Worm (Caenorhabditis elegans) whole organism, L2 larva: ENCODE measurements around the gene C49C3.10.

Experiments
- C34F6.9 ChIP-seq: fragments of 150-350 bp; optimal IDR thresholded peaks from 2 replicates; lab custom pipeline; 2014; ENCODE audit warnings: missing biosample characterization, missing genetic modification characterization
- R02D3.7 ChIP-seq: fragments of 150-350 bp; optimal IDR thresholded peaks from 2 replicates; lab custom pipeline; 2014; ENCODE audit warnings: missing biosample characterization, missing genetic modification characterization
- Y55F3AM.14 ChIP-seq: fragments of 200-800 bp; sonication (Bioruptor generic); optimal IDR thresholded peaks from 2 replicates; lab custom pipeline; 2018; ENCODE audit warnings: mild to moderate bottlenecking, missing genetic modification characterization, missing compliant biosample characterization
- ZK546.5 ChIP-seq: sonication (generic microtip); optimal IDR thresholded peaks from 2 replicates; lab custom pipeline; 2017; ENCODE audit warnings: missing biosample characterization, missing genetic modification characterization
- alr-1 ChIP-seq: fragments of 150-350 bp; optimal IDR thresholded peaks from 2 replicates; lab custom pipeline; 2014; ENCODE audit warnings: missing biosample characterization, missing genetic modification characterization
- aly-2 ChIP-seq: fragments of 150-350 bp; optimal IDR thresholded peaks from 2 replicates; lab custom pipeline; 2014; ENCODE audit warnings: missing biosample characterization, missing genetic modification characterization
- ama-1 ChIP-seq: fragments of 150-350 bp; optimal IDR thresholded peaks from 2 replicates; lab custom pipeline; 2018; ENCODE audit warnings: inconsistent platforms
- blmp-1 ChIP-seq: sonication (generic microtip); optimal IDR thresholded peaks from 2 replicates; lab custom pipeline; 2017; ENCODE audit warnings: missing genetic modification characterization, mild to moderate bottlenecking, missing compliant biosample characterization, antibody characterized with exemption, moderate library complexity; ENCODE audit not compliant: insufficient read depth
- ceh-16 ChIP-seq: fragments of 150-350 bp; optimal IDR thresholded peaks from 2 replicates; lab custom pipeline; 2014; ENCODE audit warnings: missing biosample characterization, missing genetic modification characterization
- ceh-82 ChIP-seq: fragments of 150-350 bp; optimal IDR thresholded peaks from 2 replicates; lab custom pipeline; 2014; ENCODE audit warnings: missing biosample characterization, missing genetic modification characterization
- crh-2 ChIP-seq: sonication (generic microtip); optimal IDR thresholded peaks from 2 replicates; lab custom pipeline; 2017; ENCODE audit warnings: missing biosample characterization, missing genetic modification characterization
- dmd-4 ChIP-seq: sonication (generic microtip); optimal IDR thresholded peaks from 2 replicates; lab custom pipeline; 2017; ENCODE audit warnings: missing biosample characterization, missing genetic modification characterization
- elt-1 ChIP-seq: fragments of 150-350 bp; optimal IDR thresholded peaks from 2 replicates; lab custom pipeline; 2014; ENCODE audit warnings: missing biosample characterization, missing genetic modification characterization
- elt-3 ChIP-seq: sonication (generic microtip); optimal IDR thresholded peaks from 2 replicates; lab custom pipeline; 2017; ENCODE audit warnings: missing biosample characterization, missing genetic modification characterization
- fos-1 ChIP-seq: fragments of 150-350 bp; optimal IDR thresholded peaks from 2 replicates; lab custom pipeline; 2014; ENCODE audit warnings: missing biosample characterization, missing genetic modification characterization
- gmeb-1 ChIP-seq: fragments of 150-350 bp; optimal IDR thresholded peaks from 2 replicates; lab custom pipeline; 2014; ENCODE audit warnings: missing biosample characterization, missing genetic modification characterization
- lin-11 ChIP-seq: fragments of 150-350 bp; sonication (generic microtip); optimal IDR thresholded peaks from 2 replicates; lab custom pipeline; 2014; ENCODE audit warnings: missing biosample characterization, missing genetic modification characterization, inconsistent platforms, mixed read lengths
- lin-13 ChIP-seq: fragments of 150-350 bp; optimal IDR thresholded peaks from 2 replicates; lab custom pipeline; 2014; ENCODE audit warnings: missing biosample characterization, missing genetic modification reagents, missing genetic modification characterization
- lsy-2 ChIP-seq, 2 experiments: fragments of 150-350 bp in 1 of 2; sonication (generic microtip) in 1 of 2; optimal IDR thresholded peaks; 2 replicates each; lab custom pipeline; 2014 to 2017; ENCODE audit warnings: missing biosample characterization in 2 of 2, missing genetic modification characterization in 2 of 2
- mab-5 ChIP-seq: fragments of 150-350 bp; optimal IDR thresholded peaks from 2 replicates; lab custom pipeline; 2014; ENCODE audit warnings: missing biosample characterization, missing genetic modification characterization
- mdl-1 ChIP-seq, 2 experiments: fragments of 150-350 bp in 1 of 2; sonication (generic microtip) in 1 of 2; optimal IDR thresholded peaks; 2 replicates each; lab custom pipeline; 2017; ENCODE audit warnings: missing biosample characterization in 2 of 2, missing genetic modification characterization in 2 of 2
- nhr-11 ChIP-seq: fragments of 150-350 bp; optimal IDR thresholded peaks from 2 replicates; lab custom pipeline; 2014; ENCODE audit warnings: missing biosample characterization, missing genetic modification characterization
- nhr-12 ChIP-seq: fragments of 150-350 bp; optimal IDR thresholded peaks from 2 replicates; lab custom pipeline; 2014; ENCODE audit warnings: missing biosample characterization, missing genetic modification characterization
- nhr-129 ChIP-seq: fragments of 150-350 bp; optimal IDR thresholded peaks from 2 replicates; lab custom pipeline; 2014; ENCODE audit warnings: missing biosample characterization, missing genetic modification characterization
- nhr-21 ChIP-seq: fragments of 150-350 bp; optimal IDR thresholded peaks from 2 replicates; lab custom pipeline; 2014; ENCODE audit warnings: missing biosample characterization, missing genetic modification characterization
- nhr-237 ChIP-seq: fragments of 150-350 bp; optimal IDR thresholded peaks from 2 replicates; lab custom pipeline; 2014; ENCODE audit warnings: missing biosample characterization, missing genetic modification characterization
- nhr-25 ChIP-seq: fragments of 150-350 bp; sonication (generic microtip); optimal IDR thresholded peaks from 3 replicates; lab custom pipeline; 2014; ENCODE audit warnings: missing biosample characterization, missing genetic modification characterization
- nhr-77 ChIP-seq: fragments of 150-350 bp; optimal IDR thresholded peaks from 2 replicates; lab custom pipeline; 2014; ENCODE audit warnings: missing biosample characterization, missing genetic modification characterization
- peb-1 ChIP-seq: fragments of 150-350 bp; optimal IDR thresholded peaks from 2 replicates; lab custom pipeline; 2014; ENCODE audit warnings: missing biosample characterization, missing genetic modification characterization
- sem-4 ChIP-seq: fragments of 150-350 bp; optimal IDR thresholded peaks from 2 replicates; lab custom pipeline; 2014; ENCODE audit warnings: missing biosample characterization, missing genetic modification reagents, missing genetic modification characterization
- skn-1 ChIP-seq: sonication (generic microtip); optimal IDR thresholded peaks from 2 replicates; lab custom pipeline; 2017; ENCODE audit warnings: missing biosample characterization, missing genetic modification characterization
- sma-3 ChIP-seq: sonication (generic microtip); optimal IDR thresholded peaks from 2 replicates; lab custom pipeline; 2016; ENCODE audit warnings: missing genetic modification reagents, missing genetic modification characterization, missing compliant biosample characterization
- sma-9 ChIP-seq, 2 experiments: fragments of 150-350 bp in 1 of 2; sonication (generic microtip) in 1 of 2; optimal IDR thresholded peaks; 2 replicates each; lab custom pipeline; 2014 to 2016; ENCODE audit warnings: missing genetic modification characterization in 2 of 2, mild to moderate bottlenecking in 1 of 2, missing biosample characterization in 1 of 2, missing compliant biosample characterization in 1 of 2, missing genetic modification reagents in 1 of 2, moderate library complexity in 1 of 2
- snpc-4 ChIP-seq: fragments of 150-350 bp; optimal IDR thresholded peaks from 2 replicates; lab custom pipeline; 2014; ENCODE audit warnings: missing biosample characterization, missing genetic modification characterization
- unc-39 ChIP-seq: fragments of 150-350 bp; optimal IDR thresholded peaks from 2 replicates; lab custom pipeline; 2014; ENCODE audit warnings: missing biosample characterization, missing genetic modification characterization
- unc-55 ChIP-seq: fragments of 150-350 bp; sonication (generic microtip); optimal IDR thresholded peaks from 3 replicates; lab custom pipeline; 2014; ENCODE audit warnings: missing biosample characterization, missing genetic modification reagents, missing genetic modification characterization
- unc-62 ChIP-seq: fragments of 150-350 bp; optimal IDR thresholded peaks from 2 replicates; lab custom pipeline; 2014; ENCODE audit warnings: missing biosample characterization, missing genetic modification reagents, missing genetic modification characterization
- ztf-1 ChIP-seq: fragments of 200-800 bp; sonication (Bioruptor generic); conservative IDR thresholded peaks from 2 replicates; pipeline ENCODE4 v1.3.6; 2022; ENCODE audit warnings: missing genetic modification characterization, missing compliant biosample characterization
- ztf-11 ChIP-seq: sonication (generic microtip); optimal IDR thresholded peaks from 2 replicates; lab custom pipeline; 2017; ENCODE audit warnings: missing biosample characterization, missing genetic modification characterization
- ztf-4 ChIP-seq: fragments of 150-350 bp; optimal IDR thresholded peaks from 2 replicates; lab custom pipeline; 2014; ENCODE audit warnings: missing biosample characterization, missing genetic modification characterization

C49C3.10 gene

ce11 chrIV:17342667-17343066, 3.9 kb upstream of the C49C3.10 start, which contains the start of gene C49C3.21:
Gene C49C3.21 (plus strand): TSS chrIV:17342967.
- no peak for TF ChIP-seq ZK546.5
- no peak for TF ChIP-seq ztf-11
- no peak for TF ChIP-seq elt-1 (tag; lab: Kevin White, UChicago)

- TF ChIP-seq crh-2 (tag; lab: Kevin White, UChicago): peak; percentile 5
- TF ChIP-seq unc-62 (GFP tag; lab: Kevin White, UChicago): no peak
- TF ChIP-seq sma-9 (GFP tag; optimal IDR thresholded peaks at IDR 0.05; lab: Kevin White, UChicago): no peak
- no peak for TF ChIP-seq sma-9 (tag; optimal IDR thresholded peaks at IDR 0.05; lab: Kevin White, UChicago)
- peak; percentile 99 for TF ChIP-seq fos-1 (tag; lab: Kevin White, UChicago)
- no peak for TF ChIP-seq lin-11 (tag; lab: Kevin White, UChicago)
Observed at ce11 chrIV:17342179-17342578, 3.4 kb upstream of the C49C3.10 start, which contains the start of gene C49C3.9. Gene C49C3.9 (minus strand): TSS chrIV:17342314.

ce11 chrIV:17341033-17341432, 2.3 kb upstream of the C49C3.10 start:
- TF ChIP-seq nhr-129 (tag; lab: Kevin White, UChicago) (no peak), nhr-11 (no peak), sma-3 (GFP tag; lab: Kevin White, UChicago) (no peak), ceh-16 (tag; lab: Kevin White, UChicago) (no peak), blmp-1 (tag; lab: Kevin White, UChicago) (no peak), ama-1 (lab: Kevin White, UChicago) (no peak), lin-13 (GFP tag; lab: Kevin White, UChicago) (no peak)

- peak; percentile 54 for TF ChIP-seq unc-55 (GFP tag; lab: Kevin White, UChicago)
- peak; percentile 61 for TF ChIP-seq C34F6.9 (tag; lab: Kevin White, UChicago)
- no peak for TF ChIP-seq ceh-82 (tag; lab: Kevin White, UChicago)
- peak; percentile 8 for TF ChIP-seq nhr-129 (tag; lab: Kevin White, UChicago)
- TF ChIP-seq unc-39: no peak
- TF ChIP-seq, all 48 proteins: peak for 3
Observed at ce11 chrIV:17335031-17335430, 3.7 kb downstream of the C49C3.10 start, which contains the start of gene C49C3.8. Gene C49C3.8 (plus strand): TSS chrIV:17335203.

ce11 chrIV:17333542-17334281, 5.1 kb downstream of the C49C3.10 start, which contains the start of gene C49C3.15:
Gene C49C3.15 (plus strand): TSS chrIV:17334231.
- TF ChIP-seq nhr-237: no peak
- no peak for TF ChIP-seq mab-5 (tag; lab: Kevin White, UChicago)
- no peak for TF ChIP-seq elt-1 (tag; lab: Kevin White, UChicago)
- no peak for TF ChIP-seq sem-4
- no peak for TF ChIP-seq aly-2 (tag; lab: Kevin White, UChicago)
- TF ChIP-seq lin-13 (GFP tag; lab: Kevin White, UChicago): no peak
- TF ChIP-seq C34F6.9 (tag; lab: Kevin White, UChicago): peak; percentile 73
- no peak for TF ChIP-seq ama-1 (lab: Kevin White, UChicago)
- peak; percentile 61 for TF ChIP-seq unc-55 (GFP tag; lab: Kevin White, UChicago)
- no peak for TF ChIP-seq mdl-1 (tag; optimal IDR thresholded peaks at IDR 0.05; lab: Kevin White, UChicago)
- no peak for TF ChIP-seq R02D3.7 (tag; lab: Kevin White, UChicago)
- TF ChIP-seq Y55F3AM.14 (GFP tag; lab: Kevin White, UChicago): no peak
- peak; percentile 41 for TF ChIP-seq nhr-129 (tag; lab: Kevin White, UChicago)
- no peak for TF ChIP-seq ceh-82 (tag; lab: Kevin White, UChicago)
- TF ChIP-seq ztf-4 (tag; lab: Kevin White, UChicago): no peak
- no peak for TF ChIP-seq ceh-16 (tag; lab: Kevin White, UChicago)
- no peak for TF ChIP-seq nhr-25 (tag; lab: Kevin White, UChicago)
- no peak for TF ChIP-seq nhr-12 (tag; lab: Kevin White, UChicago)
- TF ChIP-seq snpc-4: no peak
- TF ChIP-seq alr-1 (tag; lab: Kevin White, UChicago): no peak
- no peak for TF ChIP-seq peb-1 (tag; lab: Kevin White, UChicago)
- TF ChIP-seq blmp-1 (tag; lab: Kevin White, UChicago): no peak
- no peak for TF ChIP-seq skn-1 (tag; lab: Kevin White, UChicago)
- TF ChIP-seq ztf-1: no peak
- TF ChIP-seq ztf-11: no peak
- peak; percentile 62 for TF ChIP-seq crh-2 (tag; lab: Kevin White, UChicago)
- no peak for TF ChIP-seq unc-39
- peak in 1 of 2 experiments; percentile 65 for TF ChIP-seq lsy-2 (tag; optimal IDR thresholded peaks at IDR 0.05; lab: Kevin White, UChicago)
- no peak for TF ChIP-seq dmd-4 (tag; lab: Kevin White, UChicago)
- no peak for TF ChIP-seq nhr-21 (tag; lab: Kevin White, UChicago)
- no peak for TF ChIP-seq gmeb-1 (tag; lab: Kevin White, UChicago)
- TF ChIP-seq nhr-11: no peak
- no peak for TF ChIP-seq unc-62 (GFP tag; lab: Kevin White, UChicago)
- no peak for TF ChIP-seq ZK546.5
- no peak for TF ChIP-seq elt-3
- no peak for TF ChIP-seq nhr-77 (tag; lab: Kevin White, UChicago)
- TF ChIP-seq lin-11 (tag; lab: Kevin White, UChicago): no peak
- TF ChIP-seq, all 48 proteins: peak for 5
